Worm (Caenorhabditis elegans) whole organism, early embryonic: ENCODE results near the gene mrps-22.

Experiments used
- aly-1 ChIP-seq: sonication (generic microtip); optimal IDR thresholded peaks from 2 replicates; lab custom pipeline; 2016; ENCODE audit warnings: missing genetic modification characterization, missing compliant biosample characterization
- ceh-13 ChIP-seq: fragments of 200-800 bp; sonication (Bioruptor generic); optimal IDR thresholded peaks from 2 replicates; lab custom pipeline; 2018; ENCODE audit warnings: mild to moderate bottlenecking, missing genetic modification characterization, missing compliant biosample characterization
- ceh-36 ChIP-seq: sonication (generic microtip); optimal IDR thresholded peaks from 2 replicates; lab custom pipeline; 2016; ENCODE audit warnings: missing genetic modification characterization, inconsistent platforms, missing compliant biosample characterization
- ets-7 ChIP-seq: sonication (generic microtip); optimal IDR thresholded peaks from 2 replicates; lab custom pipeline; 2016; ENCODE audit warnings: missing genotype, missing genetic modification characterization, missing compliant biosample characterization
- flt-1 ChIP-seq: fragments of 200-800 bp; sonication (Bioruptor generic); IDR thresholded peaks from 2 replicates; pipeline ENCODE4 v1.3.6; 2022; ENCODE audit warnings: missing genetic modification characterization, missing compliant biosample characterization
- pes-1 ChIP-seq: fragments of 200-800 bp; sonication (Bioruptor generic); IDR thresholded peaks from 2 replicates; pipeline ENCODE4 v1.3.6; 2022; ENCODE audit warnings: missing genetic modification reagents, missing genetic modification characterization, missing compliant biosample characterization
- tbx-11 ChIP-seq: fragments of 200-800 bp; sonication (Bioruptor generic); IDR thresholded peaks from 2 replicates; pipeline ENCODE4 v1.3.6; 2022; ENCODE audit warnings: missing genetic modification characterization, missing compliant biosample characterization

DNA sequence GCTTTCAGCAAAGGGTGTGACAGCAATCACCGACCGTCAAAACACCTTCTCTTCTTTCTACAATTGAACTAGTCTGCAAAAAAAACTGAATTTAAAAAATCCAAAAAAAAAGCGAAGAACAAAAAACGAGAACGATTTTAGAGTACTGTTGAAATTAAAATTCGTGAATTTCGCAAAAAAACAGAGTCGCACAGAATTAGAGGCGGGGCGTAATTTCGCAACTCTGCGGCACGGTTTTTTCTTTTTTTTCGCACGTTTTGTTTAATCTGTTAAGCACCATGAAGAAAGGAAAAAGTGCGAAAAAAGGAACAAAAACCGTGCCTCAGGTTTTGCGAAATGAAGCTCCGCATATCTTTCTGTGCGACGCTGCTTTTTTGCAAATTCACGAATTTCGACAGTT, 27.4 kb upstream of the mrps-22 start, which contains the start of gene mnk-1:
- TF ChIP-seq flt-1 (GFP tag; lab: Robert Waterston, UW) (no peak), aly-1 (tag; lab: Kevin White, UChicago) (no peak), pes-1 (no peak), ceh-13 (no peak), ets-7 (no peak), tbx-11 (GFP tag; lab: Robert Waterston, UW) (no peak), ceh-36 (tag; lab: Kevin White, UChicago) (no peak)
